Worm (Caenorhabditis elegans) whole organism, L2 larva: ENCODE measurements around the gene fahd-1.

Experiments
- fos-1 ChIP-seq: fragments of 150-350 bp; optimal IDR thresholded peaks from 2 replicates; lab custom pipeline; 2014; ENCODE audit warnings: missing biosample characterization, missing genetic modification characterization
- lin-13 ChIP-seq: fragments of 150-350 bp; optimal IDR thresholded peaks from 2 replicates; lab custom pipeline; 2014; ENCODE audit warnings: missing biosample characterization, missing genetic modification reagents, missing genetic modification characterization
- mab-5 ChIP-seq: fragments of 150-350 bp; optimal IDR thresholded peaks from 2 replicates; lab custom pipeline; 2014; ENCODE audit warnings: missing biosample characterization, missing genetic modification characterization
- nhr-10 ChIP-seq: sonication (generic microtip); optimal IDR thresholded peaks from 2 replicates; lab custom pipeline; 2017; ENCODE audit warnings: missing biosample characterization, missing genetic modification characterization

DNA sequence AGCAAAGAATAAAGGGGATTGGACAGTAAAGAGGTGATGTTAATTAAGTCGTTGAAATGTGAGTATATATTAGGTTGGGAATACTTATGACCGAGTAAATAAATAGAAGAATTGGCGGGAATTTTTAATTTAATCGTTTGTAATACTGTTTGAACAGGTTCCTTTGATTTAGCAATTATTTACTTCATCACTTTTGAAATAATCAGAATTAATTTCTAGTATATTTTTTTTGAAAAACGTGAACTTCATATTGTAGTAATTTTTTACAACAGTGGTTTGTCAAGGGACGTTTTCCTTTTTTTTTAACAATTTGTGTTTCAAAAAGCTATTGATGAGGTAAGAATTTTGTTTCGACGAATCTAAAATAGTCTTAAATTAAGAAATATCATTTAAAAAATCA, 30.2 kb downstream of the fahd-1 start, which contains the start of gene C29E4.17:
- TF ChIP-seq fos-1 (tag; lab: Kevin White, UChicago) (no peak), mab-5 (tag; lab: Kevin White, UChicago) (no peak), lin-13 (no peak), nhr-10 (tag; lab: Kevin White, UChicago) (no peak)
